Worm (Caenorhabditis elegans) whole organism, mixed stage, embryonic: ENCODE results near the gene C05C10.2.

Source experiments
- M03D4.4 ChIP-seq: sonication (generic microtip); optimal IDR thresholded peaks from 2 replicates; lab custom pipeline; 2017; ENCODE audit warnings: mild to moderate bottlenecking, missing genetic modification characterization, missing compliant biosample characterization
- bed-3 ChIP-seq: fragments of 200-800 bp; sonication (Bioruptor generic); optimal IDR thresholded peaks from 3 replicates; lab custom pipeline; 2018; ENCODE audit warnings: mild to moderate bottlenecking, missing genetic modification characterization, moderate library complexity, missing compliant biosample characterization
- ceh-43 ChIP-seq: fragments of 200-800 bp; sonication (Bioruptor generic); optimal IDR thresholded peaks from 2 replicates; lab custom pipeline; 2018; ENCODE audit warnings: mild to moderate bottlenecking, missing genetic modification characterization, moderate library complexity, missing compliant biosample characterization
- elt-3 ChIP-seq: fragments of 150-350 bp; optimal IDR thresholded peaks from 2 replicates; lab custom pipeline; 2014; ENCODE audit warnings: missing biosample characterization, missing genetic modification characterization
- lin-13 ChIP-seq: fragments of 150-350 bp; optimal IDR thresholded peaks from 2 replicates; lab custom pipeline; 2014; ENCODE audit warnings: missing biosample characterization, missing genetic modification characterization
- lsy-2 ChIP-seq: fragments of 150-350 bp; optimal IDR thresholded peaks from 2 replicates; lab custom pipeline; 2014; ENCODE audit warnings: missing biosample characterization, missing genetic modification characterization
- mab-5 ChIP-seq: fragments of 150-350 bp; optimal IDR thresholded peaks from 2 replicates; lab custom pipeline; 2014; ENCODE audit warnings: missing biosample characterization, missing genetic modification characterization
- nhr-12 ChIP-seq: fragments of 150-350 bp; optimal IDR thresholded peaks from 2 replicates; lab custom pipeline; 2014; ENCODE audit warnings: missing biosample characterization, missing genetic modification characterization
- nhr-28 ChIP-seq: fragments of 150-350 bp; optimal IDR thresholded peaks from 2 replicates; lab custom pipeline; 2014; ENCODE audit warnings: missing biosample characterization, missing genetic modification characterization
- snpc-4 ChIP-seq: fragments of 150-350 bp; optimal IDR thresholded peaks from 2 replicates; lab custom pipeline; 2014; ENCODE audit warnings: missing biosample characterization, missing genetic modification characterization
- sptf-1 ChIP-seq: sonication (generic microtip); optimal IDR thresholded peaks from 2 replicates; lab custom pipeline; 2017; ENCODE audit warnings: mild to moderate bottlenecking, missing genetic modification characterization, moderate library complexity, missing compliant biosample characterization
- unc-39 ChIP-seq: fragments of 150-350 bp; optimal IDR thresholded peaks from 2 replicates; lab custom pipeline; 2014; ENCODE audit warnings: missing biosample characterization, missing genetic modification characterization
- unc-62 ChIP-seq: fragments of 150-350 bp; optimal IDR thresholded peaks from 2 replicates; lab custom pipeline; 2014; ENCODE audit warnings: missing biosample characterization, missing genetic modification reagents, missing genetic modification characterization
- ztf-11 ChIP-seq: fragments of 150-350 bp; optimal IDR thresholded peaks from 2 replicates; lab custom pipeline; 2014; ENCODE audit warnings: missing biosample characterization, missing genetic modification characterization

- TF ChIP-seq lin-13 (no peak), nhr-12 (tag; lab: Kevin White, UChicago) (no peak), ztf-11 (tag; lab: Kevin White, UChicago) (no peak), lsy-2 (tag; lab: Kevin White, UChicago) (no peak), elt-3 (no peak), nhr-28 (tag; lab: Kevin White, UChicago) (no peak), sptf-1 (no peak), M03D4.4 (tag; lab: Kevin White, UChicago) (no peak), bed-3 (GFP tag; lab: Kevin White, UChicago) (no peak), unc-62 (no peak), mab-5 (tag; lab: Kevin White, UChicago) (no peak), snpc-4 (no peak), unc-39 (tag; lab: Kevin White, UChicago) (no peak), ceh-43 (GFP tag; lab: Kevin White, UChicago) (no peak)
Observed at ce11 chrII:9917904-9918303, 4.1 kb upstream of the C05C10.2 start, which contains the start of gene C05C10.8.
